Worm (Caenorhabditis elegans) whole organism, mixed stage, embryonic: Measurements from ENCODE around the gene ZK1010.8.

Experiments
- ces-1 ChIP-seq: fragments of 150-350 bp; optimal IDR thresholded peaks from 2 replicates; lab custom pipeline; 2014; ENCODE audit warnings: missing biosample characterization, missing genetic modification reagents, missing genetic modification characterization
- hlh-1 ChIP-seq: fragments of 150-350 bp; optimal IDR thresholded peaks from 2 replicates; lab custom pipeline; 2014; ENCODE audit warnings: missing biosample characterization, missing genetic modification reagents, missing genetic modification characterization
- lin-13 ChIP-seq: fragments of 150-350 bp; optimal IDR thresholded peaks from 2 replicates; lab custom pipeline; 2014; ENCODE audit warnings: missing biosample characterization, missing genetic modification characterization
- nhr-237 ChIP-seq: fragments of 150-350 bp; optimal IDR thresholded peaks from 2 replicates; lab custom pipeline; 2014; ENCODE audit warnings: missing biosample characterization, missing genetic modification characterization
- sem-2 ChIP-seq: fragments of 200-800 bp; sonication (Bioruptor generic); optimal IDR thresholded peaks from 2 replicates; lab custom pipeline; 2018; ENCODE audit warnings: mild to moderate bottlenecking, missing genetic modification characterization, missing compliant biosample characterization
- snpc-4 ChIP-seq: fragments of 150-350 bp; optimal IDR thresholded peaks from 2 replicates; lab custom pipeline; 2014; ENCODE audit warnings: missing biosample characterization, missing genetic modification characterization
- unc-62 ChIP-seq: fragments of 150-350 bp; optimal IDR thresholded peaks from 2 replicates; lab custom pipeline; 2014; ENCODE audit warnings: missing biosample characterization, missing genetic modification reagents, missing genetic modification characterization

DNA sequence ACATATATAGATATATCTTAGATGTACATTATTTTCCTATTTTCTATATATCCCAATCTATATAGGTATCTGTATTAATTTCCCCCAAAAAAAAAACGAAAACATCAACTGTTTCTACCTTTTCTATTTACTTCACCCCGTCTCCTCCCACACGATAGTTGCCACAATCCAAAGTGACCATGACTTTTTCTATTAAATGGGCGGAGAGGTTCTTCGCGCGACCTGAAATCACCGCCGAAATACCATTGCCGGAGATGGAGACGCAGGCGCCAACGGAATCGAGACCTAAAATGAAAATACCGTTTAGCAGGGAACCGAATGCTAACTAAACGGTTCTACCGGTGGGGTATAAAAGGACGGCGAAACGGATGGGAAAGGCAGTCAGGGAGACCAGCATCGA lies 18.1 kb upstream of the ZK1010.8 start, which contains the start of gene col-98:
- no peak for TF ChIP-seq snpc-4
- no peak for TF ChIP-seq unc-62
- TF ChIP-seq nhr-237 (tag; lab: Kevin White, UChicago) = no peak
- no peak for TF ChIP-seq hlh-1 (tag; lab: Kevin White, UChicago)
- no peak for TF ChIP-seq ces-1 (GFP tag; lab: Kevin White, UChicago)
- no peak for TF ChIP-seq lin-13 (tag; lab: Kevin White, UChicago)
- no peak for TF ChIP-seq sem-2 (GFP tag; lab: Kevin White, UChicago)
